Worm (Caenorhabditis elegans) whole organism, young adult: Measurements from ENCODE around the gene ZK662.5.

ENCODE experiments used
- C06A6.2 ChIP-seq: fragments of 200-800 bp; sonication (Bioruptor generic); conservative IDR thresholded peaks from 2 replicates; pipeline ENCODE4 v1.3.6; 2022; ENCODE audit warnings: missing genetic modification characterization, missing compliant biosample characterization
- C17E4.6 ChIP-seq: fragments of 200-800 bp; sonication (Bioruptor generic); IDR thresholded peaks from 2 replicates; pipeline ENCODE4 v1.3.6; 2022; ENCODE audit warnings: missing genetic modification reagents, missing genetic modification characterization, missing compliant biosample characterization
- F22D6.2 ChIP-seq: sonication (generic microtip); optimal IDR thresholded peaks from 2 replicates; lab custom pipeline; 2016; ENCODE audit warnings: mild to moderate bottlenecking, missing genetic modification characterization, missing compliant biosample characterization
- F23B12.7 ChIP-seq: sonication (generic microtip); optimal IDR thresholded peaks from 2 replicates; lab custom pipeline; 2017; ENCODE audit warnings: missing genetic modification characterization, mild to moderate bottlenecking, missing compliant biosample characterization, antibody characterized with exemption, moderate library complexity; ENCODE audit not compliant: insufficient read depth
- F33H1.4 ChIP-seq: fragments of 200-800 bp; sonication (Bioruptor generic); IDR thresholded peaks from 2 replicates; pipeline ENCODE4 v1.3.6; 2022; ENCODE audit warnings: missing genetic modification reagents, missing genetic modification characterization, missing compliant biosample characterization
- F52B5.7 ChIP-seq: sonication (generic microtip); optimal IDR thresholded peaks from 2 replicates; lab custom pipeline; 2016; ENCODE audit warnings: mild to moderate bottlenecking, missing genetic modification characterization, missing compliant biosample characterization
- K11D2.4 ChIP-seq: fragments of 200-800 bp; sonication (Bioruptor generic); IDR thresholded peaks from 2 replicates; pipeline ENCODE4 v1.3.6; 2022; ENCODE audit warnings: missing genetic modification reagents, missing genetic modification characterization, missing compliant biosample characterization
- K12H6.12 ChIP-seq: fragments of 200-800 bp; sonication (Bioruptor generic); optimal IDR thresholded peaks from 2 replicates; lab custom pipeline; 2018; ENCODE audit warnings: mild to moderate bottlenecking, missing genetic modification characterization, missing compliant biosample characterization
- Y79H2A.3 ChIP-seq: fragments of 200-800 bp; sonication (Bioruptor generic); conservative IDR thresholded peaks from 2 replicates; pipeline ENCODE4 v1.3.6; 2022; ENCODE audit warnings: missing genetic modification reagents, missing genetic modification characterization, missing compliant biosample characterization
- ama-1 ChIP-seq, 3 experiments: fragments of 150-350 bp in 1 of 3; sonication (generic microtip) in 2 of 3; optimal IDR thresholded peaks; 2 replicates each; lab custom pipeline; 2014 to 2018; ENCODE audit warnings: missing biosample characterization in 2 of 3, missing genetic modification characterization in 2 of 3, missing genetic modification reagents in 2 of 3
- atf-7 ChIP-seq: sonication (generic microtip); optimal IDR thresholded peaks from 2 replicates; lab custom pipeline; 2017; ENCODE audit warnings: mild to moderate bottlenecking, missing genetic modification characterization, missing compliant biosample characterization
- athp-1 ChIP-seq: sonication (generic microtip); optimal IDR thresholded peaks from 2 replicates; lab custom pipeline; 2017; ENCODE audit warnings: mild to moderate bottlenecking, missing genetic modification characterization, missing compliant biosample characterization
- attf-6 ChIP-seq: fragments of 200-800 bp; sonication (Bioruptor generic); IDR thresholded peaks from 2 replicates; pipeline ENCODE4 v1.3.6; 2022; ENCODE audit warnings: missing genetic modification reagents, missing genetic modification characterization, missing compliant biosample characterization
- bed-1 ChIP-seq: fragments of 200-800 bp; sonication (Bioruptor generic); IDR thresholded peaks from 2 replicates; pipeline ENCODE4 v1.3.6; 2022; ENCODE audit warnings: missing genetic modification reagents, missing genetic modification characterization, missing compliant biosample characterization
- ceh-40 ChIP-seq: fragments of 200-800 bp; sonication (Bioruptor generic); IDR thresholded peaks from 2 replicates; pipeline ENCODE4 v1.3.6; 2022; ENCODE audit warnings: missing genetic modification characterization, missing compliant biosample characterization
- ceh-91 ChIP-seq: fragments of 200-800 bp; sonication (Bioruptor generic); IDR thresholded peaks from 2 replicates; pipeline ENCODE4 v1.3.6; 2022; ENCODE audit warnings: missing genetic modification reagents, missing genetic modification characterization, missing compliant biosample characterization
- die-1 ChIP-seq: sonication (generic microtip); optimal IDR thresholded peaks from 2 replicates; lab custom pipeline; 2016; ENCODE audit warnings: missing genotype, mild to moderate bottlenecking, missing genetic modification characterization, missing compliant biosample characterization
- dox-1 ChIP-seq: fragments of 200-800 bp; sonication (Bioruptor generic); IDR thresholded peaks from 2 replicates; pipeline ENCODE4 v1.3.6; 2022; ENCODE audit warnings: missing genetic modification reagents, missing genetic modification characterization, missing compliant biosample characterization
- dpl-1 ChIP-seq: fragments of 150-350 bp; optimal IDR thresholded peaks from 2 replicates; lab custom pipeline; 2014; ENCODE audit warnings: missing biosample characterization, missing genetic modification reagents, missing genetic modification characterization
- egl-18 ChIP-seq: fragments of 200-800 bp; sonication (Bioruptor generic); IDR thresholded peaks from 2 replicates; pipeline ENCODE4 v1.3.6; 2022; ENCODE audit warnings: missing genetic modification reagents, missing genetic modification characterization, missing compliant biosample characterization
- gei-17 ChIP-seq: fragments of 200-800 bp; sonication (Bioruptor generic); optimal IDR thresholded peaks from 2 replicates; lab custom pipeline; 2018; ENCODE audit warnings: mild to moderate bottlenecking, missing genetic modification characterization, missing compliant biosample characterization
- him-1 ChIP-seq: sonication (generic microtip); optimal IDR thresholded peaks from 2 replicates; lab custom pipeline; 2016; ENCODE audit warnings: missing genotype, missing genetic modification reagents, missing genetic modification characterization, missing compliant biosample characterization
- hlh-12 ChIP-seq: sonication (generic microtip); optimal IDR thresholded peaks from 2 replicates; lab custom pipeline; 2016; ENCODE audit warnings: missing genetic modification characterization, missing compliant biosample characterization
- hrde-1 ChIP-seq: sonication (generic microtip); optimal IDR thresholded peaks from 2 replicates; lab custom pipeline; 2016; ENCODE audit warnings: missing genetic modification characterization, mild to moderate bottlenecking, missing compliant biosample characterization, moderate library complexity, missing genotype, missing genetic modification reagents, borderline replicate concordance
- lag-1 ChIP-seq: fragments of 200-800 bp; sonication (Bioruptor generic); IDR thresholded peaks from 2 replicates; pipeline ENCODE4 v1.3.6; 2022; ENCODE audit warnings: missing genetic modification reagents, missing genetic modification characterization, missing compliant biosample characterization
- lin-35 ChIP-seq, 3 experiments: fragments of 150-350 bp in 2 of 3; sonication (generic microtip) in 1 of 3; optimal IDR thresholded peaks; 2 replicates each; lab custom pipeline; 2014 to 2018; ENCODE audit warnings: missing biosample characterization in 3 of 3, missing genetic modification characterization in 3 of 3, missing genetic modification reagents in 3 of 3
- lin-40 ChIP-seq: sonication (generic microtip); optimal IDR thresholded peaks from 2 replicates; lab custom pipeline; 2016; ENCODE audit warnings: missing genetic modification characterization, mild to moderate bottlenecking, missing compliant biosample characterization, missing genotype, missing genetic modification reagents
- madf-10 ChIP-seq: sonication (generic microtip); optimal IDR thresholded peaks from 2 replicates; lab custom pipeline; 2016; ENCODE audit warnings: mild to moderate bottlenecking, missing genetic modification characterization, missing compliant biosample characterization
- madf-8 ChIP-seq: fragments of 200-800 bp; sonication (Bioruptor generic); conservative IDR thresholded peaks from 2 replicates; pipeline ENCODE4 v1.3.6; 2022; ENCODE audit warnings: missing genetic modification reagents, missing genetic modification characterization, missing compliant biosample characterization
- nhr-80 ChIP-seq: sonication (generic microtip); optimal IDR thresholded peaks from 2 replicates; lab custom pipeline; 2016; ENCODE audit warnings: missing genetic modification characterization, missing compliant biosample characterization
- pbrm-1 ChIP-seq: fragments of 200-800 bp; sonication (Bioruptor generic); IDR thresholded peaks from 2 replicates; pipeline ENCODE4 v1.3.6; 2022; ENCODE audit warnings: missing genetic modification reagents, missing genetic modification characterization, missing compliant biosample characterization
- rcor-1 ChIP-seq: fragments of 200-800 bp; sonication (Bioruptor generic); IDR thresholded peaks from 2 replicates; pipeline ENCODE4 v1.3.6; 2022; ENCODE audit warnings: missing genetic modification reagents, missing genetic modification characterization, missing compliant biosample characterization
- repo-1 ChIP-seq: sonication (generic microtip); optimal IDR thresholded peaks from 2 replicates; lab custom pipeline; 2017; ENCODE audit warnings: mild to moderate bottlenecking, missing genetic modification characterization, missing compliant biosample characterization
- sdz-38 ChIP-seq: sonication (generic microtip); optimal IDR thresholded peaks from 2 replicates; lab custom pipeline; 2016; ENCODE audit warnings: missing genotype, missing genetic modification characterization, missing compliant biosample characterization
- snpc-1.3 ChIP-seq: sonication (generic microtip); optimal IDR thresholded peaks from 2 replicates; lab custom pipeline; 2017; ENCODE audit warnings: missing genetic modification characterization, mild to moderate bottlenecking, missing compliant biosample characterization, antibody characterized with exemption, moderate library complexity, missing genotype, missing genetic modification reagents; ENCODE audit not compliant: insufficient read depth
- somi-1 ChIP-seq: fragments of 200-800 bp; sonication (Bioruptor generic); optimal IDR thresholded peaks from 2 replicates; lab custom pipeline; 2018; ENCODE audit warnings: mild to moderate bottlenecking, missing genetic modification characterization, missing compliant biosample characterization
- sptf-2 ChIP-seq: fragments of 200-800 bp; sonication (Bioruptor generic); optimal IDR thresholded peaks from 2 replicates; lab custom pipeline; 2018; ENCODE audit warnings: mild to moderate bottlenecking, missing genetic modification characterization, missing compliant biosample characterization
- tbp1 ChIP-seq: fragments of 200-800 bp; sonication (Bioruptor generic); optimal IDR thresholded peaks from 2 replicates; lab custom pipeline; 2018; ENCODE audit warnings: mild to moderate bottlenecking, missing genetic modification characterization, missing compliant biosample characterization
- unc-130 ChIP-seq: sonication (generic microtip); optimal IDR thresholded peaks from 2 replicates; lab custom pipeline; 2016; ENCODE audit warnings: missing genetic modification reagents, missing genetic modification characterization, missing compliant biosample characterization
- xnd-1 ChIP-seq: sonication (generic microtip); optimal IDR thresholded peaks from 2 replicates; lab custom pipeline; 2016; ENCODE audit warnings: missing genotype, missing genetic modification reagents, missing genetic modification characterization, missing compliant biosample characterization
- zfh-2 ChIP-seq: fragments of 200-800 bp; sonication (Bioruptor generic); conservative IDR thresholded peaks from 2 replicates; pipeline ENCODE4 v1.3.6; 2022; ENCODE audit warnings: missing genetic modification reagents, missing genetic modification characterization, missing compliant biosample characterization
- ztf-3 ChIP-seq: fragments of 200-800 bp; sonication (Bioruptor generic); optimal IDR thresholded peaks from 2 replicates; lab custom pipeline; 2018; ENCODE audit warnings: mild to moderate bottlenecking, missing genetic modification characterization, missing compliant biosample characterization
- ztf-6 ChIP-seq: fragments of 200-800 bp; sonication (Bioruptor generic); IDR thresholded peaks from 2 replicates; pipeline ENCODE4 v1.3.6; 2022; ENCODE audit warnings: missing genetic modification reagents, missing genetic modification characterization, missing compliant biosample characterization

Gene ZK662.5

ce11 chrX:15707366-15707892 is 14.0 kb upstream of the ZK662.5 start (continued):
- TF ChIP-seq die-1 (peak; percentile 14), Y79H2A.3 (GFP tag; lab: Robert Waterston, UW) (no peak), zfh-2 (peak; percentile 100), unc-130 (GFP tag; lab: Kevin White, UChicago) (no peak), repo-1 (tag; lab: Kevin White, UChicago) (peak; percentile 4), madf-8 (GFP tag; lab: Robert Waterston, UW) (no peak), snpc-1.3 (tag; lab: Kevin White, UChicago) (no peak), him-1 (no peak), hrde-1 (tag; lab: Kevin White, UChicago) (no peak), rcor-1 (GFP tag; lab: Robert Waterston, UW) (no peak; the same call in 1 of the 2 replicates), madf-10 (tag; lab: Kevin White, UChicago) (peak; percentile 73), K11D2.4 (GFP tag; lab: Robert Waterston, UW) (peak; percentile 86), xnd-1 (tag; lab: Kevin White, UChicago) (no peak), bed-1 (GFP tag; lab: Robert Waterston, UW) (no peak), ceh-40 (no peak), lin-40 (peak; percentile 78), sdz-38 (tag; lab: Kevin White, UChicago) (no peak), egl-18 (GFP tag; lab: Robert Waterston, UW) (no peak), F52B5.7 (tag; lab: Kevin White, UChicago) (no peak), ztf-6 (GFP tag; lab: Robert Waterston, UW) (peak; percentile 76; the same call in 1 of the 2 replicates), C17E4.6 (no peak), pbrm-1 (GFP tag; lab: Robert Waterston, UW) (0 out of 2 replicates have a peak, but pooled peaks have one; percentile 30), dpl-1 (no peak), K12H6.12 (tag; lab: Kevin White, UChicago) (peak; percentile 93), F22D6.2 (tag; lab: Kevin White, UChicago) (no peak), atf-7 (tag; lab: Kevin White, UChicago) (peak; percentile 83), F23B12.7 (no peak), sptf-2 (GFP tag; lab: Kevin White, UChicago) (no peak), attf-6 (GFP tag; lab: Robert Waterston, UW) (no peak), F33H1.4 (GFP tag; lab: Robert Waterston, UW) (no peak), gei-17 (GFP tag; lab: Kevin White, UChicago) (peak; percentile 70), lag-1 (GFP tag; lab: Robert Waterston, UW) (no peak), dox-1 (GFP tag; lab: Robert Waterston, UW) (peak; percentile 83), somi-1 (peak; percentile 90), ceh-91 (no peak), ztf-3 (GFP tag; lab: Kevin White, UChicago) (no peak), C06A6.2 (peak; percentile 77), lin-35 (GFP tag; optimal IDR thresholded peaks at IDR 0.05; lab: Kevin White, UChicago) (peak in 1 of 3 experiments; percentile 40), nhr-80 (tag; lab: Kevin White, UChicago) (peak; percentile 73), hlh-12 (tag; lab: Kevin White, UChicago) (no peak), ama-1 (optimal IDR thresholded peaks at IDR 0.05; lab: Kevin White, UChicago) (no peak), ama-1 (GFP tag; optimal IDR thresholded peaks at IDR 0.05; lab: Kevin White, UChicago) (no peak), tbp1 (GFP tag; lab: Kevin White, UChicago) (peak; percentile 29), athp-1 (tag; lab: Kevin White, UChicago) (no peak)
